ENCODE assay signal across 1 fruit fly cellular context in the genomic region with DNA sequence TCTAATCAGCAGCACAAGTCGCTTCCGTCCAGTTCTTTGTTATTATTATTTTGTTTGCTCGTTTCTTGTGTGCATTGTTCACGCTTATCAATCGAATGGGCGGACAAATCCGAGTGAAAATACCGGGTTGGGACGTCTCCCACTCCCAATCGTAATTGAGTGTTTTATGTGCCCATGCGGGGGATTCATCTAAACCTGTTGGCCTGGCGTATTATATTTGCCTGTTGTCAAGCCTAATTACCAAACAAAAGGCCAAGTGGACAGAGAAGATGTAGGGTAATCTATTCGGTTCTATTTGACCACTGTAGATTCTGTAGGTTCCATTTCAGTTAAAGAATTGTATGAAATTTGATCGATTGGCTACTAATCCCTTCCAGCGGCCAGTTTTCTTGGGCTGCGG.
A peak's percentile ranks its signal among the peaks of the same experiment; 100 is the strongest.
TF ChIP-seq lines count a peak whose summit lies in the region.

No protein-coding gene starts in this region.

TF ChIP-seq in whole organism, embryonic, 481 proteins besides CTCF, POLR2A, EP300 and RAD21 (continued from another document):
- no peak for TF ChIP-seq mirr (GFP tag; optimal IDR thresholded peaks at IDR 0.05; lab: Kevin White, UChicago)
- TF ChIP-seq BEAF-32 (GFP tag; optimal IDR thresholded peaks at IDR 0.05; lab: Kevin White, UChicago): no peak
- no peak for TF ChIP-seq pfk (GFP tag; optimal IDR thresholded peaks at IDR 0.05; lab: Kevin White, UChicago)
- no peak for TF ChIP-seq CG15479 (GFP tag; optimal IDR thresholded peaks at IDR 0.05; lab: Kevin White, UChicago)
- TF ChIP-seq GATAe (GFP tag; conservative IDR thresholded peaks at IDR 0.05; lab: Robert Waterston, UW): no peak
- TF ChIP-seq Hsf (GFP tag; optimal IDR thresholded peaks at IDR 0.05; lab: Kevin White, UChicago): no peak
- TF ChIP-seq Ets65A (GFP tag; lab: Kevin White, UChicago): peak; percentile 88
- no peak for TF ChIP-seq CG10565 (GFP tag; optimal IDR thresholded peaks at IDR 0.05; lab: Kevin White, UChicago)
- TF ChIP-seq lilli (GFP tag; optimal IDR thresholded peaks at IDR 0.05; lab: Kevin White, UChicago): no peak
- no peak for TF ChIP-seq CG8089 (GFP tag; optimal IDR thresholded peaks at IDR 0.05; lab: Kevin White, UChicago)
- no peak for TF ChIP-seq Chrac-16 (GFP tag; optimal IDR thresholded peaks at IDR 0.05; lab: Kevin White, UChicago)
- no peak for TF ChIP-seq CG3847 (GFP tag; IDR thresholded peaks at IDR 0.05; lab: Robert Waterston, UW)
- no peak for TF ChIP-seq CG10654 (GFP tag; optimal IDR thresholded peaks at IDR 0.05; lab: Kevin White, UChicago)
- TF ChIP-seq CG32772 (GFP tag; IDR thresholded peaks at IDR 0.05; lab: Robert Waterston, UW): no peak
- no peak for TF ChIP-seq lbe (GFP tag; optimal IDR thresholded peaks at IDR 0.05; lab: Kevin White, UChicago)
- no peak for TF ChIP-seq Ets97D (GFP tag; optimal IDR thresholded peaks at IDR 0.05; lab: Kevin White, UChicago)
- TF ChIP-seq wek (GFP tag; optimal IDR thresholded peaks at IDR 0.05; lab: Kevin White, UChicago): peak; percentile 69
- no peak for TF ChIP-seq CG4282 (GFP tag; optimal IDR thresholded peaks at IDR 0.05; lab: Kevin White, UChicago)
- no peak for TF ChIP-seq CG18476 (GFP tag; optimal IDR thresholded peaks at IDR 0.05; lab: Kevin White, UChicago)
- no peak for TF ChIP-seq CG3838 (GFP tag; optimal IDR thresholded peaks at IDR 0.05; lab: Kevin White, UChicago)
- TF ChIP-seq Hmr (GFP tag; optimal IDR thresholded peaks at IDR 0.05; lab: Kevin White, UChicago): no peak
- no peak for TF ChIP-seq CG17802 (tag; optimal IDR thresholded peaks at IDR 0.05; lab: Kevin White, UChicago)
- no peak for TF ChIP-seq Atf3 (GFP tag; optimal IDR thresholded peaks at IDR 0.05; lab: Kevin White, UChicago)
- TF ChIP-seq ind (GFP tag; optimal IDR thresholded peaks at IDR 0.05; lab: Kevin White, UChicago): no peak
- no peak for TF ChIP-seq cas (GFP tag; IDR thresholded peaks at IDR 0.05; lab: Robert Waterston, UW)
- TF ChIP-seq ranshi (GFP tag; IDR thresholded peaks at IDR 0.05; lab: Robert Waterston, UW): peak; percentile 27; the same call in 1 of the 2 replicates
- no peak for TF ChIP-seq vvl (GFP tag; IDR thresholded peaks at IDR 0.05; lab: Robert Waterston, UW)
- no peak for TF ChIP-seq onecut (GFP tag; IDR thresholded peaks at IDR 0.05; lab: Robert Waterston, UW)
- TF ChIP-seq z (GFP tag; IDR thresholded peaks at IDR 0.05; lab: Robert Waterston, UW): 0 out of 3 replicates have a peak, but pooled peaks have one; percentile 48
- no peak for TF ChIP-seq CG30431 (GFP tag; optimal IDR thresholded peaks at IDR 0.05; lab: Kevin White, UChicago)
- no peak for TF ChIP-seq yki (optimal IDR thresholded peaks at IDR 0.05; lab: Kevin White, UChicago)
- TF ChIP-seq PHDP (tag; optimal IDR thresholded peaks at IDR 0.05; lab: Kevin White, UChicago): no peak
- no peak for TF ChIP-seq CG34376 (GFP tag; optimal IDR thresholded peaks at IDR 0.05; lab: Kevin White, UChicago)
- peak; percentile 5; the same call in 1 of the 2 replicates for TF ChIP-seq HLH3B (GFP tag; IDR thresholded peaks at IDR 0.05; lab: Robert Waterston, UW)
- TF ChIP-seq hbn (GFP tag; IDR thresholded peaks at IDR 0.05; lab: Robert Waterston, UW; ENCODE audit: partially characterized antibody): no peak
- TF ChIP-seq CG30403 (GFP tag; optimal IDR thresholded peaks at IDR 0.05; lab: Kevin White, UChicago): no peak
- TF ChIP-seq stc (GFP tag; IDR thresholded peaks at IDR 0.05; lab: Robert Waterston, UW): no peak
- no peak for TF ChIP-seq HLH54F (GFP tag; optimal IDR thresholded peaks at IDR 0.05; lab: Kevin White, UChicago)
- no peak for TF ChIP-seq CG11504 (tag; optimal IDR thresholded peaks at IDR 0.05; lab: Kevin White, UChicago)
- no peak for TF ChIP-seq Dfd (GFP tag; optimal IDR thresholded peaks at IDR 0.05; lab: Kevin White, UChicago)
- peak; percentile 49 for TF ChIP-seq Med (GFP tag; lab: Kevin White, UChicago)
- no peak for TF ChIP-seq CG13775 (GFP tag; optimal IDR thresholded peaks at IDR 0.05; lab: Kevin White, UChicago)
- no peak for TF ChIP-seq scrt (GFP tag; optimal IDR thresholded peaks at IDR 0.05; lab: Kevin White, UChicago)
- no peak for TF ChIP-seq slou (GFP tag; optimal IDR thresholded peaks at IDR 0.05; lab: Kevin White, UChicago)
- TF ChIP-seq Dp (GFP tag; optimal IDR thresholded peaks at IDR 0.05; lab: Kevin White, UChicago): no peak
- TF ChIP-seq CG10209 (GFP tag; optimal IDR thresholded peaks at IDR 0.05; lab: Kevin White, UChicago): no peak
- no peak for TF ChIP-seq Xrp1 (GFP tag; IDR thresholded peaks at IDR 0.05; lab: Robert Waterston, UW)
- no peak for TF ChIP-seq pho (GFP tag; optimal IDR thresholded peaks at IDR 0.05; lab: Kevin White, UChicago)
- TF ChIP-seq vnd (GFP tag; IDR thresholded peaks at IDR 0.05; lab: Robert Waterston, UW; ENCODE audit: partially characterized antibody): no peak
- TF ChIP-seq pum (GFP tag; optimal IDR thresholded peaks at IDR 0.05; lab: Kevin White, UChicago): no peak
- no peak for TF ChIP-seq Nf-YA (GFP tag; IDR thresholded peaks at IDR 0.05; lab: Robert Waterston, UW)
- TF ChIP-seq disco-r (GFP tag; optimal IDR thresholded peaks at IDR 0.05; lab: Kevin White, UChicago): no peak
- no peak for TF ChIP-seq ttk (GFP tag; IDR thresholded peaks at IDR 0.05; lab: Robert Waterston, UW)
